Worm (Caenorhabditis elegans): ENCODE measurements around the gene F26H11.4.

The F26H11.4 gene

DNA sequence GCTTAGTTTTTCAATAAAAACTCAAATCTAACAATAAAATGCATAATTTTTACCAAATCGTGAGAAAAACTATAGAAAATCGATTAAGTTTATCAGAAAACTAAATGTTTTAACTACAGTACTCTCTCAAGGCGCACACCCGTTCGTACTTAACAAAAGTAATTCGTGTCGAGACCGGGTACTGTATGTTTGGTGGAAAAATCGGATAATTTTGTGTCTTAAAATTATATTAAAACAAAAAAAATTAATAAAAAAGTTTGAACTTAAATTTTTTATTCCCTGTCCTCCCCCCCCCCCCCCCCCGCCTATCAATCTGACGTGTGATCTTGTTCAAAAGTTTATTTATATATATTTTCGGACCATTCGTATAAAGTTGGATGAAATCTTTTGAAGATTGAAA lies at the start of gene F26H11.4:
TSS of gene F26H11.4 (plus strand) at position 301 of the 400 bp plus-strand sequence.
- TF ChIP-seq ref-1 (GFP tag; conservative IDR thresholded peaks at IDR 0.05) (no peak), med-1 (GFP tag; optimal IDR thresholded peaks at IDR 0.05; ENCODE audit: insufficient read depth) (no peak), flt-1 (GFP tag; IDR thresholded peaks at IDR 0.05) (no peak), tab-1 (GFP tag; IDR thresholded peaks at IDR 0.05) (no peak), ztf-29 (GFP tag; IDR thresholded peaks at IDR 0.05) (no peak), ztf-23 (GFP tag; IDR thresholded peaks at IDR 0.05) (no peak), klf-2 (GFP tag; conservative IDR thresholded peaks at IDR 0.05) (no peak), T22C8.4 (GFP tag; IDR thresholded peaks at IDR 0.05) (no peak), cog-1 (tag; optimal IDR thresholded peaks at IDR 0.05) (no peak)

- TF ChIP-seq T22C8.4 (GFP tag; IDR thresholded peaks at IDR 0.05), result no peak
- TF ChIP-seq flt-1 (GFP tag; IDR thresholded peaks at IDR 0.05), result no peak
- TF ChIP-seq klf-2 (GFP tag; conservative IDR thresholded peaks at IDR 0.05), result no peak
- TF ChIP-seq tab-1 (GFP tag; IDR thresholded peaks at IDR 0.05), result no peak
- no peak for TF ChIP-seq ztf-23 (GFP tag; IDR thresholded peaks at IDR 0.05)
- TF ChIP-seq ref-1 (GFP tag; conservative IDR thresholded peaks at IDR 0.05), result no peak
- TF ChIP-seq cog-1 (tag; optimal IDR thresholded peaks at IDR 0.05), result no peak
- TF ChIP-seq ztf-29 (GFP tag; IDR thresholded peaks at IDR 0.05), result no peak
- no peak for TF ChIP-seq med-1 (GFP tag; optimal IDR thresholded peaks at IDR 0.05; ENCODE audit: insufficient read depth)
These were observed 49.4 kb upstream of the F26H11.4 start for ce11 chrII:14359007-14359406.

ce11 chrII:14360675-14361074 lies 47.7 kb upstream of the F26H11.4 start:
- TF ChIP-seq flt-1 (GFP tag; IDR thresholded peaks at IDR 0.05), result 0 out of 2 replicates have a peak, but pooled peaks have one; percentile 19
- TF ChIP-seq klf-2 (GFP tag; conservative IDR thresholded peaks at IDR 0.05), result no peak
- no peak for TF ChIP-seq cog-1 (tag; optimal IDR thresholded peaks at IDR 0.05)
- TF ChIP-seq T22C8.4 (GFP tag; IDR thresholded peaks at IDR 0.05), result no peak
- no peak for TF ChIP-seq ref-1 (GFP tag; conservative IDR thresholded peaks at IDR 0.05)
- TF ChIP-seq tab-1 (GFP tag; IDR thresholded peaks at IDR 0.05), result no peak
- no peak for TF ChIP-seq ztf-23 (GFP tag; IDR thresholded peaks at IDR 0.05)
- no peak for TF ChIP-seq ztf-29 (GFP tag; IDR thresholded peaks at IDR 0.05)

ce11 chrII:14361719-14362118 lies 46.7 kb upstream of the F26H11.4 start, which contains the start of gene tebp-1:
Gene tebp-1, plus strand, starts transcription at chrII:14362019.
- no peak for TF ChIP-seq ref-1 (GFP tag; conservative IDR thresholded peaks at IDR 0.05)
- no peak for TF ChIP-seq T22C8.4 (GFP tag; IDR thresholded peaks at IDR 0.05)
- TF ChIP-seq med-1 (GFP tag; optimal IDR thresholded peaks at IDR 0.05; ENCODE audit: insufficient read depth), result no peak
- TF ChIP-seq flt-1 (GFP tag; IDR thresholded peaks at IDR 0.05), result no peak
- TF ChIP-seq ztf-23 (GFP tag; IDR thresholded peaks at IDR 0.05), result no peak
- TF ChIP-seq cog-1 (tag; optimal IDR thresholded peaks at IDR 0.05), result no peak
- TF ChIP-seq klf-2 (GFP tag; conservative IDR thresholded peaks at IDR 0.05), result no peak
- no peak for TF ChIP-seq ztf-29 (GFP tag; IDR thresholded peaks at IDR 0.05)
- TF ChIP-seq tab-1 (GFP tag; IDR thresholded peaks at IDR 0.05), result no peak

ce11 chrII:14365182-14365751 lies 43.1 kb upstream of the F26H11.4 start, which contains the start of gene imb-2:
Gene imb-2, plus strand, starts transcription at chrII:14365701.
- TF ChIP-seq ztf-23 (GFP tag; IDR thresholded peaks at IDR 0.05), result no peak
- no peak for TF ChIP-seq ref-1 (GFP tag; conservative IDR thresholded peaks at IDR 0.05)
- TF ChIP-seq flt-1 (GFP tag; IDR thresholded peaks at IDR 0.05), result no peak
- no peak for TF ChIP-seq tab-1 (GFP tag; IDR thresholded peaks at IDR 0.05)
- TF ChIP-seq klf-2 (GFP tag; conservative IDR thresholded peaks at IDR 0.05), result no peak
- TF ChIP-seq T22C8.4 (GFP tag; IDR thresholded peaks at IDR 0.05), result no peak
- TF ChIP-seq ztf-29 (GFP tag; IDR thresholded peaks at IDR 0.05), result no peak
- TF ChIP-seq med-1 (GFP tag; optimal IDR thresholded peaks at IDR 0.05; ENCODE audit: insufficient read depth), result no peak
- TF ChIP-seq cog-1 (tag; optimal IDR thresholded peaks at IDR 0.05), result no peak

ce11 chrII:14374594-14374993 lies 33.8 kb upstream of the F26H11.4 start:
- no peak for TF ChIP-seq cog-1 (tag; optimal IDR thresholded peaks at IDR 0.05)
- peak; percentile 19; the same call in 1 of the 2 replicates for TF ChIP-seq ztf-29 (GFP tag; IDR thresholded peaks at IDR 0.05)

DNA sequence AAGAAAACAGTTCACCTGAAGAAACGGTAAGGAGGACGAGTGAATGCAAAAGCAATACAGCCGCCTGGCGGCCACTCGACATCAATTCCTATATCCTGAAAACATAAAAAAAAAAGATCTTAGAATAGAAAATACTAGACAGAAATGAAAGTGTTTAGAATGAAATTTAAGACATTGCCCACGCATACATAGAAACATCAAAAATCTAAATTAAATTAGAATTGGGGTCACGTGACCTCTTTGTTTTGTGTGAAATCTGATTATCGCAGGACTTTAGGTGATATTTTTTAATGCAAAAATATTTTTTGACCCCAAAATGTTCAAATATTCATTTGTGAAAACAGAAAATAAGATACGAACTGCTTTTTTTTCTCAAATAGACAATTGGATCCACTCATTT lies 30.6 kb upstream of the F26H11.4 start, which contains the start of gene acr-20:
TSS of gene acr-20 (minus strand) at position 101 of the 400 bp plus-strand sequence.
- TF ChIP-seq ref-1 (GFP tag; conservative IDR thresholded peaks at IDR 0.05) (no peak), cog-1 (tag; optimal IDR thresholded peaks at IDR 0.05) (no peak), tab-1 (GFP tag; IDR thresholded peaks at IDR 0.05) (no peak), T22C8.4 (GFP tag; IDR thresholded peaks at IDR 0.05) (no peak), ztf-29 (GFP tag; IDR thresholded peaks at IDR 0.05) (no peak), flt-1 (GFP tag; IDR thresholded peaks at IDR 0.05) (no peak), ztf-23 (GFP tag; IDR thresholded peaks at IDR 0.05) (no peak)

ce11 chrII:14380778-14381177 lies 27.6 kb upstream of the F26H11.4 start:
- TF ChIP-seq med-1 (GFP tag; optimal IDR thresholded peaks at IDR 0.05; ENCODE audit: insufficient read depth) (no peak), klf-2 (GFP tag; conservative IDR thresholded peaks at IDR 0.05) (no peak), tab-1 (GFP tag; IDR thresholded peaks at IDR 0.05) (no peak), ztf-29 (GFP tag; IDR thresholded peaks at IDR 0.05) (no peak), ztf-23 (GFP tag; IDR thresholded peaks at IDR 0.05) (no peak), ref-1 (GFP tag; conservative IDR thresholded peaks at IDR 0.05) (no peak), T22C8.4 (GFP tag; IDR thresholded peaks at IDR 0.05) (no peak), flt-1 (GFP tag; IDR thresholded peaks at IDR 0.05) (no peak), cog-1 (tag; optimal IDR thresholded peaks at IDR 0.05) (no peak)

DNA sequence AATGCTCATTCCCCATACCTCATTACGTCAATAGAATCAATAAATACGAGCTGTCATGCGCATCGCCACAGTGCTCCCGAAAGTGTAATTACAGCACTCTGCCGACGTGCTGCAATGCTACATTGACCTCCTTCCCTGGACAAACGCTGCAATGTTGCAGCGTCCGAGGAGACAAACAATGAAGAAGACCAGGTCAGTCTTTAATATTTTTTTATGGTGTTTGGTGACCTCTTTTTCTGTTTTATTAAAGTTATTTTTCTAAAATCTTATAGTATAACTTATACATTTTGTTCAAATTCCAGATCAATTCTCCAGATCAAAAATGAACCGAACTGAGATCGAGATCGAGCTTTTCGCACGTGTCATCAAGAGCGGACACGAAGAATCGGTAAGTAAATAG lies 27.0 kb upstream of the F26H11.4 start, which contains the start of gene sdz-26:
TSS of gene sdz-26 (plus strand) at position 301 of the 400 bp plus-strand sequence.
- TF ChIP-seq ztf-23 (GFP tag; IDR thresholded peaks at IDR 0.05) (no peak), med-1 (GFP tag; optimal IDR thresholded peaks at IDR 0.05; ENCODE audit: insufficient read depth) (no peak), tab-1 (GFP tag; IDR thresholded peaks at IDR 0.05) (no peak), T22C8.4 (GFP tag; IDR thresholded peaks at IDR 0.05) (no peak), ref-1 (GFP tag; conservative IDR thresholded peaks at IDR 0.05) (no peak), ztf-29 (GFP tag; IDR thresholded peaks at IDR 0.05) (no peak), flt-1 (GFP tag; IDR thresholded peaks at IDR 0.05) (no peak), cog-1 (tag; optimal IDR thresholded peaks at IDR 0.05) (no peak), klf-2 (GFP tag; conservative IDR thresholded peaks at IDR 0.05) (no peak)

DNA sequence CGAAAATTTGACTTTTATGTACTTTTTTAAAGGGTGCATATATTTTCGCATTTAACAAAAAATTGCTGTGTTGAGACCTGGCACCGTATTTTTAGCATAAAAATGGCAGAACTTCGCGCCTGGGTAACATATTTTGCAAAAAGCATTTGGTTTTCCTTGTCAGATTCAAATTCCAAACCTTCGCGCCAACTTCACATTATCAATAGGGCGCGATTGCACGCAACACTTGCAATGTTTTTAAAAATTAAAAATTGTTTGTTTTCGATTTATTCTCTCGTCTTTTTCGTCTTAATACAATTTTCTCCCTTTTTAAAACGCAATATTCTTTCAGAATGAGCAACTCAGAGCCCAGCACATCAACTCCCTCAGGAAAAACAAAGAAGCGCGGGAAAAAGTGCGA lies 24.8 kb upstream of the F26H11.4 start, which contains the start of gene mes-2:
TSS of gene mes-2 (plus strand) at position 330 of the 400 bp plus-strand sequence.
- TF ChIP-seq flt-1 (GFP tag; IDR thresholded peaks at IDR 0.05) (peak; percentile 74; the same call in 1 of the 2 replicates), ztf-23 (GFP tag; IDR thresholded peaks at IDR 0.05) (peak; percentile 47; the same call in 1 of the 2 replicates), T22C8.4 (GFP tag; IDR thresholded peaks at IDR 0.05) (no peak)

Measured in whole organism, midembryonic.